Comparison of ENCODE assay signal across 1 fruit fly cellular context in the genomic region with DNA sequence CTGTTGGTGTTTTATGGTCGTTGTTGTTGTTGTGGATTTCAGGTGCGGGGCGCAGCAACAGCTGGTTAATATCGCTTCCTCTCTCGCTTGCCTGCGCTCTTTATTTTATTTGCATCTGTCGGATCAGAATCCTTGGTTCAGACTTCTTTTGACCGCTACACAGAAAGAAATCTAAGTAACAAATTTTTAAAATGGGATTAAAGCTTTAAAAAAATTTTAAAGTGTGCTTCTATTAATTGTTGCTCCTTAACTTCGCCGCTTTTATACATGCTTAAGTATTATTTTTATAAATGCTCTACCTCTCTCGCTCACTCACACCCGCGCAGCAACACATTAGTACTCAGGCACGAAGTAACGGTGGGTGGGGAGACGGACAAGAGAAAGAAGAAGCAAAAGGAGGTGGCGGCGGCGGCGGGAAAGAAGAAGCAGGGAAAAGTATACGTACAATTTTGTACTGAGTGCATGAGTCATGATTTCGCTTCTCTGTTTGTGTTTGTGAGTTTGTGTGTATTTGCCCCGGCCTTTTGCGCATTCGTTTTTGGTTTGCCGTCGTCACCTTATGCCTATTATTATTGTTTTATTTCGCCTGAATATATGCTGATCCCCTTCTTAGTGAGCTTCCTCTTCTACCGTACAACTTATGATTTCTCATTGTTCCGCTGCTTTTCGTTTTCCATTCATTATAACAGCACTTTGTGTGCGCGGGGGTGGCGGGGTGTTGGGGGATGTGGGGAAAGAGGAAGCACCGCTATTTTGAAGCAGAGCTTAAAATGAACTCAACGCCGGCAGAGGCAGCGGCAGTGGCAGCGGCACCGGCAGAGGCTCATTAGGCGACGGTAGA.
TF ChIP-seq lines count a peak whose summit lies in the region.

No protein-coding gene starts in this region.

TF ChIP-seq in whole organism, embryonic, 481 proteins besides CTCF, POLR2A, EP300 and RAD21 (continued from another document):
- TF ChIP-seq hb (GFP tag; IDR thresholded peaks at IDR 0.05; lab: Robert Waterston, UW; ENCODE audit: partially characterized antibody) (no peak), Trl (optimal IDR thresholded peaks at IDR 0.05; lab: Kevin White, UChicago) (peak in 1 of 2 experiments; percentile 5), Trl (GFP tag; optimal IDR thresholded peaks at IDR 0.05; lab: Kevin White, UChicago) (peak; percentile 71), Gsc (GFP tag; IDR thresholded peaks at IDR 0.05; lab: Robert Waterston, UW) (no peak), Bdp1 (GFP tag; optimal IDR thresholded peaks at IDR 0.05; lab: Kevin White, UChicago) (peak; percentile 52), CG6654 (GFP tag; optimal IDR thresholded peaks at IDR 0.05; lab: Kevin White, UChicago) (peak; percentile 48), CG7372 (GFP tag; IDR thresholded peaks at IDR 0.05; lab: Robert Waterston, UW) (peak; percentile 71; the same call in 1 of the 2 replicates), jing (GFP tag; optimal IDR thresholded peaks at IDR 0.05; lab: Kevin White, UChicago) (peak; percentile 42), wdn (GFP tag; IDR thresholded peaks at IDR 0.05; lab: Robert Waterston, UW) (peak; percentile 82), CG9817 (tag; optimal IDR thresholded peaks at IDR 0.05; lab: Kevin White, UChicago) (peak; percentile 69), lmd (GFP tag; IDR thresholded peaks at IDR 0.05; lab: Robert Waterston, UW) (peak; percentile 76), CG7745 (tag; optimal IDR thresholded peaks at IDR 0.05; lab: Kevin White, UChicago) (no peak), CG10959 (GFP tag; IDR thresholded peaks at IDR 0.05; lab: Robert Waterston, UW) (peak; percentile 71), tgo (GFP tag; IDR thresholded peaks at IDR 0.05; lab: Robert Waterston, UW) (peak; percentile 75), emc (GFP tag; optimal IDR thresholded peaks at IDR 0.05; lab: Kevin White, UChicago) (peak; percentile 32), nerfin-2 (GFP tag; IDR thresholded peaks at IDR 0.05; lab: Robert Waterston, UW; ENCODE audit: partially characterized antibody) (no peak), Dek (tag; optimal IDR thresholded peaks at IDR 0.05; lab: Kevin White, UChicago) (peak; percentile 76), CG14014 (GFP tag; IDR thresholded peaks at IDR 0.05; lab: Robert Waterston, UW) (peak; percentile 85), CG16813 (GFP tag; IDR thresholded peaks at IDR 0.05; lab: Robert Waterston, UW; ENCODE audit: partially characterized antibody) (no peak), CG3726 (GFP tag; IDR thresholded peaks at IDR 0.05; lab: Robert Waterston, UW) (0 out of 3 replicates have a peak, but pooled peaks have one; percentile 58), sr (GFP tag; IDR thresholded peaks at IDR 0.05; lab: Robert Waterston, UW) (peak; percentile 62; the same call in 2 of the 3 replicates), peb (GFP tag; IDR thresholded peaks at IDR 0.05; lab: Robert Waterston, UW) (peak; percentile 68), Drgx (GFP tag; IDR thresholded peaks at IDR 0.05; lab: Robert Waterston, UW) (peak; percentile 71), sc (optimal IDR thresholded peaks at IDR 0.05; lab: Kevin White, UChicago) (no peak), sc (GFP tag; optimal IDR thresholded peaks at IDR 0.05; lab: Kevin White, UChicago) (peak; percentile 54), CG12942 (GFP tag; optimal IDR thresholded peaks at IDR 0.05; lab: Kevin White, UChicago) (peak; percentile 65), CG8281 (tag; optimal IDR thresholded peaks at IDR 0.05; lab: Kevin White, UChicago) (no peak), Blimp-1 (GFP tag; optimal IDR thresholded peaks at IDR 0.05; lab: Kevin White, UChicago) (peak; percentile 79), C15 (GFP tag; IDR thresholded peaks at IDR 0.05; lab: Robert Waterston, UW) (peak; percentile 51; the same call in 1 of the 3 replicates)
